Worm (Caenorhabditis elegans) whole organism, L4 larva: ENCODE data around the gene snb-5.
A peak's percentile ranks its signal among the peaks of the same experiment; 100 is the strongest.

Source experiments
- D1046.2 ChIP-seq: fragments of 200-800 bp; sonication (Bioruptor generic); IDR thresholded peaks from 2 replicates; pipeline ENCODE4 v1.3.6; 2022; ENCODE audit warnings: missing genetic modification characterization, missing compliant biosample characterization
- F49E8.2 ChIP-seq: sonication (generic microtip); optimal IDR thresholded peaks from 2 replicates; lab custom pipeline; 2016; ENCODE audit warnings: missing compliant biosample characterization, mild to moderate bottlenecking, missing genetic modification characterization, borderline replicate concordance
- R02D3.7 ChIP-seq: fragments of 150-350 bp; sonication (generic microtip); optimal IDR thresholded peaks from 3 replicates; lab custom pipeline; 2014; ENCODE audit warnings: missing biosample characterization, missing genetic modification characterization
- Y105C5A.15 ChIP-seq: fragments of 200-800 bp; sonication (Bioruptor generic); IDR thresholded peaks from 2 replicates; pipeline ENCODE4 v1.3.6; 2022; ENCODE audit warnings: missing genetic modification characterization, missing compliant biosample characterization
- ZK337.2 ChIP-seq: fragments of 200-800 bp; sonication (Bioruptor generic); IDR thresholded peaks from 2 replicates; pipeline ENCODE4 v1.3.6; 2022; ENCODE audit warnings: missing genetic modification reagents, missing genetic modification characterization, missing compliant biosample characterization
- ZK546.5 ChIP-seq, 2 experiments: sonication (generic microtip); optimal IDR thresholded peaks; 2 replicates each; lab custom pipeline; 2017; ENCODE audit warnings: missing biosample characterization in 2 of 2, missing genetic modification characterization in 2 of 2
- aly-2 ChIP-seq: sonication (generic microtip); optimal IDR thresholded peaks from 2 replicates; lab custom pipeline; 2018; ENCODE audit warnings: missing biosample characterization, missing genetic modification characterization
- ama-1 ChIP-seq: fragments of 150-350 bp; optimal IDR thresholded peaks from 2 replicates; lab custom pipeline; 2014; ENCODE audit warnings: inconsistent platforms, mixed read lengths
- arid-1 ChIP-seq: fragments of 200-800 bp; sonication (Bioruptor generic); conservative IDR thresholded peaks from 2 replicates; pipeline ENCODE4 v1.3.6; 2022; ENCODE audit warnings: missing genetic modification reagents, missing genetic modification characterization, missing compliant biosample characterization
- ceh-28 ChIP-seq: fragments of 150-350 bp; optimal IDR thresholded peaks from 2 replicates; lab custom pipeline; 2014; ENCODE audit warnings: missing biosample characterization, missing genetic modification reagents, missing genetic modification characterization
- ceh-44 ChIP-seq: fragments of 200-800 bp; sonication (Bioruptor generic); IDR thresholded peaks from 2 replicates; pipeline ENCODE4 v1.3.6; 2022; ENCODE audit warnings: missing genetic modification reagents, missing genetic modification characterization, missing compliant biosample characterization
- cey-2 ChIP-seq: sonication (generic microtip); optimal IDR thresholded peaks from 3 replicates; lab custom pipeline; 2017; ENCODE audit warnings: missing genetic modification characterization, mild to moderate bottlenecking, missing compliant biosample characterization, antibody characterized with exemption, borderline replicate concordance; ENCODE audit not compliant: insufficient read depth
- daf-19 ChIP-seq: fragments of 200-800 bp; sonication (Bioruptor generic); conservative IDR thresholded peaks from 2 replicates; pipeline ENCODE4 v1.3.6; 2022; ENCODE audit warnings: missing genetic modification characterization, missing compliant biosample characterization
- daf-8 ChIP-seq: fragments of 200-800 bp; sonication (Bioruptor generic); IDR thresholded peaks from 2 replicates; pipeline ENCODE4 v1.3.6; 2022; ENCODE audit warnings: missing genetic modification characterization, missing compliant biosample characterization
- egl-27 ChIP-seq: sonication (generic microtip); optimal IDR thresholded peaks from 3 replicates; lab custom pipeline; 2017; ENCODE audit warnings: missing biosample characterization, missing genetic modification reagents, missing genetic modification characterization
- fkh-10 ChIP-seq: fragments of 150-350 bp; optimal IDR thresholded peaks from 2 replicates; lab custom pipeline; 2014; ENCODE audit warnings: missing biosample characterization, missing genetic modification reagents, missing genetic modification characterization
- fos-1 ChIP-seq: fragments of 150-350 bp; optimal IDR thresholded peaks from 2 replicates; lab custom pipeline; 2014; ENCODE audit warnings: missing biosample characterization, missing genetic modification characterization
- hif-1 ChIP-seq, 2 experiments: sonication (generic microtip); optimal IDR thresholded peaks; 2 replicates each; lab custom pipeline; 2016 to 2017; ENCODE audit warnings: missing compliant biosample characterization in 2 of 2, missing genetic modification characterization in 2 of 2, missing genetic modification reagents in 2 of 2, missing genotype in 2 of 2, mild to moderate bottlenecking in 1 of 2
- hmg-1.1 ChIP-seq: fragments of 200-800 bp; sonication (Bioruptor generic); IDR thresholded peaks from 2 replicates; pipeline ENCODE4 v1.3.6; 2022; ENCODE audit warnings: missing genetic modification reagents, missing genetic modification characterization, missing compliant biosample characterization
- jun-1 ChIP-seq: fragments of 150-350 bp; optimal IDR thresholded peaks from 2 replicates; lab custom pipeline; 2014; ENCODE audit warnings: missing biosample characterization, missing genetic modification reagents, missing genetic modification characterization
- lin-39 ChIP-seq: fragments of 150-350 bp; optimal IDR thresholded peaks from 2 replicates; lab custom pipeline; 2014; ENCODE audit warnings: missing biosample characterization, missing genetic modification reagents, missing genetic modification characterization
- mxl-2 ChIP-seq: fragments of 200-800 bp; sonication (Bioruptor generic); conservative IDR thresholded peaks from 2 replicates; pipeline ENCODE4 v1.3.6; 2022; ENCODE audit warnings: missing genetic modification reagents, missing genetic modification characterization, missing compliant biosample characterization
- nhr-11 ChIP-seq: fragments of 150-350 bp; optimal IDR thresholded peaks from 2 replicates; lab custom pipeline; 2014; ENCODE audit warnings: missing biosample characterization, missing genetic modification characterization
- nhr-111 ChIP-seq: fragments of 200-800 bp; sonication (Bioruptor generic); optimal IDR thresholded peaks from 2 replicates; lab custom pipeline; 2018; ENCODE audit warnings: mild to moderate bottlenecking, missing genetic modification characterization, missing compliant biosample characterization
- nhr-42 ChIP-seq: fragments of 200-800 bp; sonication (Bioruptor generic); IDR thresholded peaks from 2 replicates; pipeline ENCODE4 v1.3.6; 2022; ENCODE audit warnings: missing genetic modification characterization, missing compliant biosample characterization
- nhr-6 ChIP-seq: fragments of 150-350 bp; optimal IDR thresholded peaks from 2 replicates; lab custom pipeline; 2014; ENCODE audit warnings: missing biosample characterization, missing genetic modification characterization
- nhr-76 ChIP-seq: fragments of 150-350 bp; optimal IDR thresholded peaks from 2 replicates; lab custom pipeline; 2014; ENCODE audit warnings: missing biosample characterization, missing genetic modification characterization
- nhr-77 ChIP-seq: fragments of 150-350 bp; optimal IDR thresholded peaks from 2 replicates; lab custom pipeline; 2014; ENCODE audit warnings: missing biosample characterization, missing genetic modification characterization
- pha-4 ChIP-seq, 2 experiments: fragments of 150-350 bp in 1 of 2; fragments of 200-800 bp in 1 of 2; sonication (Bioruptor generic) in 1 of 2; IDR thresholded peaks in 1 of 2; optimal IDR thresholded peaks in 1 of 2; 2 replicates each; pipeline versions ENCODE4 v1.3.6 to Lab custom; 2014 to 2022; ENCODE audit warnings: missing genetic modification characterization in 2 of 2, missing genetic modification reagents in 2 of 2, missing biosample characterization in 1 of 2, missing compliant biosample characterization in 1 of 2
- php-3 ChIP-seq: fragments of 200-800 bp; sonication (Bioruptor generic); IDR thresholded peaks from 2 replicates; pipeline ENCODE4 v1.3.6; 2022; ENCODE audit warnings: missing genetic modification reagents, missing genetic modification characterization, missing compliant biosample characterization
- sdz-12 ChIP-seq: fragments of 200-800 bp; sonication (Bioruptor generic); optimal IDR thresholded peaks from 2 replicates; lab custom pipeline; 2018; ENCODE audit warnings: mild to moderate bottlenecking, missing genetic modification characterization, missing compliant biosample characterization
- set-16 ChIP-seq: fragments of 200-800 bp; sonication (Bioruptor generic); IDR thresholded peaks from 2 replicates; pipeline ENCODE4 v1.3.6; 2022; ENCODE audit warnings: missing genetic modification reagents, missing genetic modification characterization, missing compliant biosample characterization
- skn-1 ChIP-seq: fragments of 150-350 bp; optimal IDR thresholded peaks from 2 replicates; lab custom pipeline; 2014; ENCODE audit warnings: missing biosample characterization, missing genetic modification characterization
- snpc-1.2 ChIP-seq: fragments of 200-800 bp; sonication (Bioruptor generic); IDR thresholded peaks from 2 replicates; pipeline ENCODE4 v1.3.6; 2022; ENCODE audit warnings: missing genetic modification reagents, missing genetic modification characterization, missing compliant biosample characterization
- snpc-4 ChIP-seq: fragments of 150-350 bp; optimal IDR thresholded peaks from 2 replicates; lab custom pipeline; 2014; ENCODE audit warnings: missing biosample characterization, missing genetic modification characterization
- spr-1 ChIP-seq: sonication (generic microtip); optimal IDR thresholded peaks from 2 replicates; lab custom pipeline; 2016; ENCODE audit warnings: mild to moderate bottlenecking, missing genetic modification characterization, missing compliant biosample characterization
- unc-62 ChIP-seq, 3 experiments: fragments of 150-350 bp in 1 of 3; sonication (generic microtip); optimal IDR thresholded peaks in 2 of 3; peaks in 1 of 3; 1 replicate in 1 of 3; 2 replicates in 2 of 3; lab custom pipeline; 2014 to 2017; ENCODE audit warnings: missing biosample characterization in 3 of 3, missing genetic modification characterization in 3 of 3, missing genetic modification reagents in 3 of 3, missing genotype in 1 of 3
- zip-11 ChIP-seq: fragments of 200-800 bp; sonication (Bioruptor generic); IDR thresholded peaks from 2 replicates; pipeline ENCODE4 v1.3.6; 2022; ENCODE audit warnings: missing genetic modification characterization, missing compliant biosample characterization
- ztf-11 ChIP-seq: fragments of 150-350 bp; optimal IDR thresholded peaks from 2 replicates; lab custom pipeline; 2014; ENCODE audit warnings: missing biosample characterization, missing genetic modification characterization

The snb-5 gene

ce11 chrIII:8227511-8227910 lies 24.7 kb downstream of the snb-5 start, which contains the start of gene fbxl-1 (continued):
- TF ChIP-seq ceh-44 (GFP tag; lab: Robert Waterston, UW) = no peak
- TF ChIP-seq aly-2 (tag; lab: Kevin White, UChicago) = peak; percentile 28
- TF ChIP-seq daf-8 (GFP tag; lab: Robert Waterston, UW) = no peak
- peak; percentile 64 for TF ChIP-seq arid-1
- no peak for TF ChIP-seq egl-27 (tag; lab: Kevin White, UChicago)
- TF ChIP-seq nhr-111 (GFP tag; lab: Kevin White, UChicago) = no peak
- no peak for TF ChIP-seq sdz-12 (GFP tag; lab: Kevin White, UChicago)
- peak; percentile 93 for TF ChIP-seq hmg-1.1 (GFP tag; lab: Robert Waterston, UW)
- peak; percentile 36 for TF ChIP-seq spr-1 (tag; lab: Kevin White, UChicago)
- TF ChIP-seq nhr-11 (tag; lab: Kevin White, UChicago) = peak; percentile 91
- no peak for TF ChIP-seq daf-19 (GFP tag; lab: Robert Waterston, UW)
- TF ChIP-seq snpc-1.2 = no peak
- TF ChIP-seq D1046.2 = no peak
- no peak for TF ChIP-seq nhr-76 (tag; lab: Kevin White, UChicago)
- no peak for TF ChIP-seq Y105C5A.15
- no peak for TF ChIP-seq snpc-4 (tag; lab: Kevin White, UChicago)
- TF ChIP-seq ZK546.5 (tag; optimal IDR thresholded peaks at IDR 0.05; lab: Kevin White, UChicago) = peak in 1 of 2 experiments; percentile 39
- no peak for TF ChIP-seq fos-1 (tag; lab: Kevin White, UChicago)
- TF ChIP-seq pha-4 (GFP tag; IDR thresholded peaks at IDR 0.05; lab: Robert Waterston, UW) = no peak; the same call in 1 of the 2 replicates
- TF ChIP-seq pha-4 (tag; optimal IDR thresholded peaks at IDR 0.05; lab: Kevin White, UChicago) = no peak
- peak; percentile 89 for TF ChIP-seq set-16 (GFP tag; lab: Robert Waterston, UW)
- TF ChIP-seq nhr-6 (tag; lab: Kevin White, UChicago) = peak; percentile 76
- no peak for TF ChIP-seq ZK337.2 (GFP tag; lab: Robert Waterston, UW)
- TF ChIP-seq fkh-10 = peak; percentile 28
- TF ChIP-seq ztf-11 (tag; lab: Kevin White, UChicago) = no peak
- no peak for TF ChIP-seq ama-1 (lab: Kevin White, UChicago)
- no peak for TF ChIP-seq F49E8.2 (tag; lab: Kevin White, UChicago)
- peak; percentile 12 for TF ChIP-seq lin-39
- no peak for TF ChIP-seq R02D3.7 (tag; lab: Kevin White, UChicago)
- peak in 1 of 2 experiments; percentile 99 for TF ChIP-seq unc-62 (GFP tag; optimal IDR thresholded peaks at IDR 0.05 in 1 of 2; lab: Kevin White, UChicago)
- no peak for TF ChIP-seq unc-62 (tag; optimal IDR thresholded peaks at IDR 0.05; lab: Kevin White, UChicago)
- 0 out of 2 replicates have a peak, but pooled peaks have one; percentile 39 for TF ChIP-seq php-3 (GFP tag; lab: Robert Waterston, UW)
- TF ChIP-seq hif-1 (tag; optimal IDR thresholded peaks at IDR 0.05; lab: Kevin White, UChicago) = peak; percentile 16 to 84
- no peak for TF ChIP-seq skn-1 (tag; lab: Kevin White, UChicago)
- peak; percentile 83 for TF ChIP-seq nhr-77
- no peak for TF ChIP-seq zip-11 (GFP tag; lab: Robert Waterston, UW)
- no peak for TF ChIP-seq ceh-28 (tag; lab: Kevin White, UChicago)
- peak; percentile 23 for TF ChIP-seq jun-1 (tag; lab: Kevin White, UChicago)
- TF ChIP-seq mxl-2 (GFP tag; lab: Robert Waterston, UW) = no peak

ce11 chrIII:8228916-8229315 lies 26.1 kb downstream of the snb-5 start:
- 0 out of 2 replicates have a peak, but pooled peaks have one; percentile 50 for TF ChIP-seq nhr-42
- peak in 1 of 2 experiments; percentile 79 for TF ChIP-seq unc-62 (GFP tag; optimal IDR thresholded peaks at IDR 0.05 in 1 of 2; lab: Kevin White, UChicago)
- TF ChIP-seq unc-62 (tag; optimal IDR thresholded peaks at IDR 0.05; lab: Kevin White, UChicago) = no peak
- no peak for TF ChIP-seq cey-2 (tag; lab: Kevin White, UChicago)
